Worm (Caenorhabditis elegans) whole organism, L4 larva: ENCODE results near the gene bcas-2.

Experiments used
- F49E8.2 ChIP-seq: sonication (generic microtip); optimal IDR thresholded peaks from 2 replicates; lab custom pipeline; 2016; ENCODE audit warnings: missing compliant biosample characterization, mild to moderate bottlenecking, missing genetic modification characterization, borderline replicate concordance
- R02D3.7 ChIP-seq: fragments of 150-350 bp; sonication (generic microtip); optimal IDR thresholded peaks from 3 replicates; lab custom pipeline; 2014; ENCODE audit warnings: missing biosample characterization, missing genetic modification characterization
- T20F7.1 ChIP-seq: fragments of 200-800 bp; sonication (Bioruptor generic); optimal IDR thresholded peaks from 2 replicates; lab custom pipeline; 2018; ENCODE audit warnings: mild to moderate bottlenecking, missing genetic modification characterization, missing compliant biosample characterization
- aly-2 ChIP-seq: sonication (generic microtip); optimal IDR thresholded peaks from 2 replicates; lab custom pipeline; 2018; ENCODE audit warnings: missing biosample characterization, missing genetic modification characterization
- ceh-82 ChIP-seq: sonication (generic microtip); optimal IDR thresholded peaks from 2 replicates; lab custom pipeline; 2017; ENCODE audit warnings: missing biosample characterization, missing genetic modification characterization
- lir-3 ChIP-seq: sonication (generic microtip); optimal IDR thresholded peaks from 2 replicates; lab custom pipeline; 2016; ENCODE audit warnings: mild to moderate bottlenecking, missing genetic modification characterization, missing compliant biosample characterization
- nhr-10 ChIP-seq: fragments of 150-350 bp; optimal IDR thresholded peaks from 2 replicates; lab custom pipeline; 2014; ENCODE audit warnings: missing biosample characterization, missing genetic modification characterization

DNA sequence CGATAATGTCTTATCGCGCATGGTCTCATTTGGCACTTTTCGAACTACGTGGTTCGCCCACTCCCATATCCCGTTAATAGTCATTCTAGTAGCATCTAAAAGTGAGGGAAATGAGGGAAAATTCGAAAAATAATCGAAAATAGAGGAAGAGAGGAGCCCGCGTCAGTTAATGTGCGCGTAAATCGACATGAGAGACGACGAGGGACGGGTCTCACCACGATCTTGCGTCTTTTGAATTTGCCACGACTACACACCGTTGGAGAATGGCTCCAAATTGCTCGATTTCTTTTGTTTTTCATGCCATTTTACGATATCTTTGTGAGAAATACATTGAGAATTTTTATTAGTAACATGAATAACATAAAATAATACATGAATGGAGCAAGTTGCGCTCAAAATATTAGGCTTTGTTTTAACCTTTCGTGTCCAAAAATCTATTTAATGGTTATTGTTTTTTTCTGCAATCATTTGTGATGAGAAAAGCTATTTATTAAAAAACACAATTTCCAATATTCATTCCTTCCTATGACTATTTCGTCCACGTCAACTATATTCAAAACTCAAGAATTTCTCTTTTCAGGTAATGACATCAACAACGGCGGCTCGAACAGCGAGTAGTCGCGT is 2.5 kb upstream of the bcas-2 start, which contains the start of the genes gen-1 and stt-3:
- no peak for TF ChIP-seq ceh-82 (tag; lab: Kevin White, UChicago)
- TF ChIP-seq R02D3.7 (tag; lab: Kevin White, UChicago): peak; percentile 76
- TF ChIP-seq nhr-10 (tag; lab: Kevin White, UChicago): no peak
- no peak for TF ChIP-seq lir-3
- TF ChIP-seq F49E8.2 (tag; lab: Kevin White, UChicago): no peak
- no peak for TF ChIP-seq aly-2 (tag; lab: Kevin White, UChicago)
- TF ChIP-seq T20F7.1 (GFP tag; lab: Kevin White, UChicago): no peak
